Worm (Caenorhabditis elegans): ENCODE measurements around the gene T21D12.7.

DNA sequence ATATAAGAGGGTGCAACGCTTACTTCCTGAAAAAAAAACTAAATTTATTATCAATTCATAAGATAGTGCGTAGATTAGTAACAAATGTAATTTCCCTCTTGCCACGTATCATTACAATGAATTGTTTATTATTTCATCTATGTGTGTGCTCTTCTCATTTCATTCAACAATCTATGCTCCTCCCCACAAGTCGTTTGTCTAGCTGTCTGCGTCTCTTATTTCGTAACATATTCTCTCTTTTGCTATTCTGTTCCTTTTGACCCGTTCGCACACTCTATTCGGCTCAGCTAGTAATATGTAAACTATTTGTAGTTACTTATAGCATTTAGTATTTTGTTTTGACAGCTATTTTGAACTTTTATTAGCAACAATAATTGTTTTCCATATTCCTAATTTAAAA lies 9.2 kb downstream of the T21D12.7 start:
- TF ChIP-seq egl-27 (tag; optimal IDR thresholded peaks at IDR 0.05) (no peak), unc-62 (GFP tag; optimal IDR thresholded peaks at IDR 0.05) (no peak), elt-1 (tag; optimal IDR thresholded peaks at IDR 0.05) (no peak), unc-39 (tag; optimal IDR thresholded peaks at IDR 0.05) (no peak), ztf-11 (tag; optimal IDR thresholded peaks at IDR 0.05) (no peak)
